Worm (Caenorhabditis elegans) whole organism, young adult: ENCODE results near the gene pap-1.

ENCODE experiments used
- B0019.2 ChIP-seq: fragments of 200-800 bp; sonication (Bioruptor generic); conservative IDR thresholded peaks from 2 replicates; pipeline ENCODE4 v1.3.6; 2022; ENCODE audit warnings: missing genetic modification reagents, missing genetic modification characterization, missing compliant biosample characterization
- D2030.7 ChIP-seq: fragments of 200-800 bp; sonication (Bioruptor generic); IDR thresholded peaks from 2 replicates; pipeline ENCODE4 v1.3.6; 2022; ENCODE audit warnings: missing genetic modification reagents, missing genetic modification characterization, missing compliant biosample characterization
- egl-18 ChIP-seq: fragments of 200-800 bp; sonication (Bioruptor generic); IDR thresholded peaks from 2 replicates; pipeline ENCODE4 v1.3.6; 2022; ENCODE audit warnings: missing genetic modification reagents, missing genetic modification characterization, missing compliant biosample characterization
- ets-4 ChIP-seq: fragments of 200-800 bp; sonication (Bioruptor generic); optimal IDR thresholded peaks from 2 replicates; lab custom pipeline; 2018; ENCODE audit warnings: mild to moderate bottlenecking, missing genetic modification characterization, missing compliant biosample characterization
- hlh-12 ChIP-seq: sonication (generic microtip); optimal IDR thresholded peaks from 2 replicates; lab custom pipeline; 2016; ENCODE audit warnings: missing genetic modification characterization, missing compliant biosample characterization
- hlh-26 ChIP-seq: fragments of 200-800 bp; sonication (Bioruptor generic); conservative IDR thresholded peaks from 2 replicates; pipeline ENCODE4 v1.3.6; 2022; ENCODE audit warnings: missing genetic modification reagents, missing genetic modification characterization, missing compliant biosample characterization
- lin-54 ChIP-seq: fragments of 200-800 bp; sonication (Bioruptor generic); optimal IDR thresholded peaks from 2 replicates; lab custom pipeline; 2018; ENCODE audit warnings: mild to moderate bottlenecking, missing genetic modification characterization, missing compliant biosample characterization
- madf-10 ChIP-seq: sonication (generic microtip); optimal IDR thresholded peaks from 2 replicates; lab custom pipeline; 2016; ENCODE audit warnings: mild to moderate bottlenecking, missing genetic modification characterization, missing compliant biosample characterization
- nfya-2 ChIP-seq: fragments of 200-800 bp; sonication (Bioruptor generic); IDR thresholded peaks from 2 replicates; pipeline ENCODE4 v1.3.6; 2022; ENCODE audit warnings: missing genetic modification reagents, missing genetic modification characterization, missing compliant biosample characterization
- repo-1 ChIP-seq: sonication (generic microtip); optimal IDR thresholded peaks from 2 replicates; lab custom pipeline; 2017; ENCODE audit warnings: mild to moderate bottlenecking, missing genetic modification characterization, missing compliant biosample characterization
- snpc-1.1 ChIP-seq: sonication (generic microtip); optimal IDR thresholded peaks from 2 replicates; lab custom pipeline; 2017; ENCODE audit warnings: missing genetic modification characterization, mild to moderate bottlenecking, missing compliant biosample characterization, antibody characterized with exemption, moderate library complexity, missing genotype, missing genetic modification reagents; ENCODE audit not compliant: insufficient read depth
- snpc-1.3 ChIP-seq: sonication (generic microtip); optimal IDR thresholded peaks from 2 replicates; lab custom pipeline; 2017; ENCODE audit warnings: missing genetic modification characterization, mild to moderate bottlenecking, missing compliant biosample characterization, antibody characterized with exemption, moderate library complexity, missing genotype, missing genetic modification reagents; ENCODE audit not compliant: insufficient read depth
- snpc-4 ChIP-seq, 5 experiments: fragments of 150-350 bp in 1 of 5; sonication (generic microtip) in 4 of 5; optimal IDR thresholded peaks; 2 replicates each; lab custom pipeline; 2014 to 2018; ENCODE audit warnings: missing genetic modification characterization in 5 of 5, missing biosample characterization in 3 of 5, antibody characterized with exemption in 2 of 5, mild to moderate bottlenecking in 2 of 5, missing compliant biosample characterization in 2 of 5, missing genotype in 2 of 5, moderate library complexity in 2 of 5, missing genetic modification reagents in 1 of 5
- ztf-28 ChIP-seq: fragments of 200-800 bp; sonication (Bioruptor generic); IDR thresholded peaks from 2 replicates; pipeline ENCODE4 v1.3.6; 2022; ENCODE audit warnings: missing genetic modification reagents, missing genetic modification characterization, missing compliant biosample characterization

DNA sequence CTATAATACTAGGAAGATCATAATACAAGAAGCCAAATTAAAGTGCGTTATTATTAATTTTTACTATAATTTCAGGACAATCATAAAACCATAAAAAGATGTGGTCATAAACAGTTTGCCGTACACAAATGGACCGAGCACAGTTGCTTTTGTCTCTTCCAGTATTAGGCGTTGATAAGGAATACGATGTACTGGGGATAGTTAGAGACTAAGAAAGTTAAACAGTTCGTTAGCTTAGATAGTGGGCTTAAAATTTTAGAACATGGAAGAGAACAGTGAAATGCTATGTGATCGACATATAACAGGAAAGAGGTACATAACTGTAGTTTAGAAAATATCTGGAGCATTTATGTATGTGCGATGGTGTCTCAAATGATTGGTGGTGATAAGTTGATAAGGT is 43.6 kb downstream of the pap-1 start:
- TF ChIP-seq D2030.7 (GFP tag; lab: Robert Waterston, UW) (no peak), snpc-1.1 (tag; lab: Kevin White, UChicago) (no peak), lin-54 (no peak), snpc-1.3 (tag; lab: Kevin White, UChicago) (no peak), madf-10 (tag; lab: Kevin White, UChicago) (no peak), nfya-2 (GFP tag; lab: Robert Waterston, UW) (no peak), hlh-12 (tag; lab: Kevin White, UChicago) (no peak), B0019.2 (GFP tag; lab: Robert Waterston, UW) (no peak), repo-1 (no peak), ets-4 (GFP tag; lab: Kevin White, UChicago) (no peak), snpc-4 (GFP tag; optimal IDR thresholded peaks at IDR 0.05; lab: Kevin White, UChicago) (no peak), snpc-4 (tag; optimal IDR thresholded peaks at IDR 0.05; lab: Kevin White, UChicago) (no peak), ztf-28 (no peak), egl-18 (GFP tag; lab: Robert Waterston, UW) (no peak), hlh-26 (no peak)
